Worm (Caenorhabditis elegans) whole organism, midembryonic: Measurements from ENCODE around the gene scl-3.

ENCODE experiments used
- T22C8.4 ChIP-seq: fragments of 200-800 bp; sonication (Bioruptor generic); IDR thresholded peaks from 2 replicates; pipeline ENCODE4 v1.3.6; 2022; ENCODE audit warnings: missing genetic modification characterization, missing compliant biosample characterization
- cog-1 ChIP-seq: sonication (generic microtip); optimal IDR thresholded peaks from 2 replicates; lab custom pipeline; 2016; ENCODE audit warnings: missing genetic modification characterization, missing compliant biosample characterization
- flt-1 ChIP-seq: fragments of 200-800 bp; sonication (Bioruptor generic); IDR thresholded peaks from 2 replicates; pipeline ENCODE4 v1.3.6; 2022; ENCODE audit warnings: missing genetic modification characterization, missing compliant biosample characterization
- klf-2 ChIP-seq: fragments of 200-800 bp; sonication (Bioruptor generic); conservative IDR thresholded peaks from 2 replicates; pipeline ENCODE4 v1.3.6; 2022; ENCODE audit warnings: missing genetic modification reagents, missing genetic modification characterization, missing compliant biosample characterization
- med-1 ChIP-seq: sonication (generic microtip); optimal IDR thresholded peaks from 2 replicates; lab custom pipeline; 2017; ENCODE audit warnings: missing genetic modification characterization, mild to moderate bottlenecking, missing compliant biosample characterization, antibody characterized with exemption, missing genetic modification reagents; ENCODE audit not compliant: insufficient read depth
- ref-1 ChIP-seq: fragments of 200-800 bp; sonication (Bioruptor generic); conservative IDR thresholded peaks from 2 replicates; pipeline ENCODE4 v1.3.6; 2022; ENCODE audit warnings: missing genetic modification reagents, missing genetic modification characterization, missing compliant biosample characterization
- tab-1 ChIP-seq: fragments of 200-800 bp; sonication (Bioruptor generic); IDR thresholded peaks from 2 replicates; pipeline ENCODE4 v1.3.6; 2022; ENCODE audit warnings: missing genetic modification characterization, missing compliant biosample characterization
- ztf-23 ChIP-seq: fragments of 200-800 bp; sonication (Bioruptor generic); IDR thresholded peaks from 2 replicates; pipeline ENCODE4 v1.3.6; 2022; ENCODE audit warnings: missing genetic modification reagents, missing genetic modification characterization, missing compliant biosample characterization
- ztf-29 ChIP-seq: fragments of 200-800 bp; sonication (Bioruptor generic); IDR thresholded peaks from 2 replicates; pipeline ENCODE4 v1.3.6; 2022; ENCODE audit warnings: missing genetic modification reagents, missing genetic modification characterization, missing compliant biosample characterization

Gene scl-3

DNA sequence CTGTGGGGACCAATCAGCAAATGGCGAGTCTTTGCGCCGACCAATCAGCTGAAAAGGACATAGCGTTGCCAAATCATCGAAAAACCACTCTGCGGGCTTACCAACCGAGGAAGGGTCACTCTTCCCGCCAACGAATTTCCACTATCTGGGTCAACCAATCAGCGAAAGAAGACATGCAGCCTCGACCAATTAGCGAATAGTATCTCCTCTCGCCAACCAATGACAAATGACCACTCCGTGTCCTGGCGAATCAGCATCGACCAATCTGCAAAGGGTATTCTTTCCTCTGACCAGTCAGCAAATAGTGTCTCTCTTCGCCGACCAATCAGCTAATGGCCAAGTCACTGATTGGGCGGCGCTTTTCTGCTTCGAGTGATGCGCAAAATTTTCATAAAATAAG lies 17.9 kb upstream of the scl-3 start:
- TF ChIP-seq tab-1 (no peak), cog-1 (tag; lab: Kevin White, UChicago) (no peak), ztf-23 (GFP tag; lab: Robert Waterston, UW) (no peak), ztf-29 (GFP tag; lab: Robert Waterston, UW) (no peak), med-1 (no peak), ref-1 (GFP tag; lab: Robert Waterston, UW) (no peak), T22C8.4 (GFP tag; lab: Robert Waterston, UW) (no peak), klf-2 (GFP tag; lab: Robert Waterston, UW) (no peak), flt-1 (GFP tag; lab: Robert Waterston, UW) (no peak)

- no peak for TF ChIP-seq flt-1 (GFP tag; lab: Robert Waterston, UW)
- TF ChIP-seq klf-2 (GFP tag; lab: Robert Waterston, UW) = no peak
- no peak for TF ChIP-seq ztf-29 (GFP tag; lab: Robert Waterston, UW)
- TF ChIP-seq tab-1 = no peak
- TF ChIP-seq med-1 = no peak
- no peak for TF ChIP-seq ztf-23 (GFP tag; lab: Robert Waterston, UW)
- TF ChIP-seq cog-1 (tag; lab: Kevin White, UChicago) = no peak
- TF ChIP-seq ref-1 (GFP tag; lab: Robert Waterston, UW) = no peak
- no peak for TF ChIP-seq T22C8.4 (GFP tag; lab: Robert Waterston, UW)
Measured at ce11 chrIV:13042091-13042490, 17.3 kb upstream of the scl-3 start, which contains the start of gene amt-2. Gene amt-2, plus strand, starts transcription at chrIV:13042391.

- TF ChIP-seq tab-1 = no peak
- no peak for TF ChIP-seq ztf-23 (GFP tag; lab: Robert Waterston, UW)
- TF ChIP-seq ztf-29 (GFP tag; lab: Robert Waterston, UW) = no peak
- TF ChIP-seq klf-2 (GFP tag; lab: Robert Waterston, UW) = no peak
- no peak for TF ChIP-seq flt-1 (GFP tag; lab: Robert Waterston, UW)
- no peak for TF ChIP-seq ref-1 (GFP tag; lab: Robert Waterston, UW)
- TF ChIP-seq med-1 = no peak
- TF ChIP-seq T22C8.4 (GFP tag; lab: Robert Waterston, UW) = no peak
- no peak for TF ChIP-seq cog-1 (tag; lab: Kevin White, UChicago)
Measured at ce11 chrIV:13044980-13045379, 14.4 kb upstream of the scl-3 start.

- TF ChIP-seq ztf-23 (GFP tag; lab: Robert Waterston, UW) (no peak), flt-1 (GFP tag; lab: Robert Waterston, UW) (no peak), klf-2 (GFP tag; lab: Robert Waterston, UW) (no peak), cog-1 (tag; lab: Kevin White, UChicago) (no peak)
Measured at ce11 chrIV:13046848-13047247, 12.5 kb upstream of the scl-3 start, which contains the start of gene scl-9. Gene scl-9, plus strand, starts transcription at chrIV:13047148.

- TF ChIP-seq tab-1 (no peak), ref-1 (GFP tag; lab: Robert Waterston, UW) (no peak), cog-1 (tag; lab: Kevin White, UChicago) (no peak)
Measured at ce11 chrIV:13048157-13048556, 11.2 kb upstream of the scl-3 start, which contains the start of gene scl-10. Gene scl-10, plus strand, starts transcription at chrIV:13048457.

- TF ChIP-seq cog-1 (tag; lab: Kevin White, UChicago) (no peak), ztf-23 (GFP tag; lab: Robert Waterston, UW) (no peak), klf-2 (GFP tag; lab: Robert Waterston, UW) (no peak)
Measured at ce11 chrIV:13051073-13051472, 8.3 kb upstream of the scl-3 start, which contains the start of gene scl-11. Gene scl-11, plus strand, starts transcription at chrIV:13051373.

ce11 chrIV:13052568-13052967 lies 6.8 kb upstream of the scl-3 start, which contains the start of gene F49E11.7:
Gene F49E11.7, plus strand, starts transcription at chrIV:13052868.
- TF ChIP-seq klf-2 (GFP tag; lab: Robert Waterston, UW) (no peak), flt-1 (GFP tag; lab: Robert Waterston, UW) (no peak), ztf-29 (GFP tag; lab: Robert Waterston, UW) (no peak), ztf-23 (GFP tag; lab: Robert Waterston, UW) (no peak), med-1 (no peak), tab-1 (no peak), cog-1 (tag; lab: Kevin White, UChicago) (no peak)

DNA sequence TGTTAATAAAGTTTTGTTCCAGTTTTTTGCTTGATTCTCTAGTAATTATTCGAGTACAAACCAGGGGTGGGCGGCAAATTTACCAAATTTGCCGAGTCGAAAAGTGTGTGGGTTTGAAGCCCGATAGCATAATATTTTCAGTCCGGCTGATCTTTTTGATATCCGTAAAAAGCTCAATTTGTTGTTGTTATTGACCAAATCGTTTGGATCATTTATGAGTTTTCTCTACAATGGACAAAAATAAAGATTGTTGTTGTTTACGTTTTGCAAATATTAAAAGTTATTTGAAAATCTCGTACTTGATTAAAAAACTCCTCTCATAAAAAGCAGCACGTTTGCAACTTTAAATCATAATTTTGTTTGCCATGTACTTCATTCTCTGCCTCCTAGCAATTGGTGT lies 3.4 kb upstream of the scl-3 start, which contains the start of gene scl-1:
Gene scl-1, plus strand, starts transcription at position 301 of the 400 bp plus-strand sequence.
- TF ChIP-seq T22C8.4 (GFP tag; lab: Robert Waterston, UW) = no peak
- TF ChIP-seq ztf-23 (GFP tag; lab: Robert Waterston, UW) = no peak
- no peak for TF ChIP-seq klf-2 (GFP tag; lab: Robert Waterston, UW)
- no peak for TF ChIP-seq ref-1 (GFP tag; lab: Robert Waterston, UW)
- TF ChIP-seq ztf-29 (GFP tag; lab: Robert Waterston, UW) = no peak
- no peak for TF ChIP-seq tab-1
- TF ChIP-seq cog-1 (tag; lab: Kevin White, UChicago) = no peak
- no peak for TF ChIP-seq flt-1 (GFP tag; lab: Robert Waterston, UW)
- TF ChIP-seq med-1 = no peak

- TF ChIP-seq klf-2 (GFP tag; lab: Robert Waterston, UW) (no peak), tab-1 (no peak), ztf-29 (GFP tag; lab: Robert Waterston, UW) (no peak), med-1 (no peak), cog-1 (tag; lab: Kevin White, UChicago) (no peak), ztf-23 (GFP tag; lab: Robert Waterston, UW) (no peak), ref-1 (GFP tag; lab: Robert Waterston, UW) (no peak), flt-1 (GFP tag; lab: Robert Waterston, UW) (no peak), T22C8.4 (GFP tag; lab: Robert Waterston, UW) (no peak)
Measured at ce11 chrIV:13057418-13057817, 2.0 kb upstream of the scl-3 start, which contains the start of gene scl-2. Gene scl-2, plus strand, starts transcription at chrIV:13057710.

ce11 chrIV:13063714-13064113 lies 4.3 kb downstream of the scl-3 start, which contains the start of gene scl-5:
Gene scl-5, plus strand, starts transcription at chrIV:13064014.
- no peak for TF ChIP-seq flt-1 (GFP tag; lab: Robert Waterston, UW)
- TF ChIP-seq ztf-29 (GFP tag; lab: Robert Waterston, UW) = no peak
- TF ChIP-seq klf-2 (GFP tag; lab: Robert Waterston, UW) = no peak
- no peak for TF ChIP-seq cog-1 (tag; lab: Kevin White, UChicago)
- TF ChIP-seq med-1 = no peak
- no peak for TF ChIP-seq tab-1
- no peak for TF ChIP-seq ztf-23 (GFP tag; lab: Robert Waterston, UW)
